Worm (Caenorhabditis elegans) whole organism, L2 larva: Measurements from ENCODE around the gene unc-34.

Experiments
- ama-1 ChIP-seq: fragments of 150-350 bp; optimal IDR thresholded peaks from 2 replicates; lab custom pipeline; 2018; ENCODE audit warnings: inconsistent platforms
- ceh-16 ChIP-seq: fragments of 150-350 bp; optimal IDR thresholded peaks from 2 replicates; lab custom pipeline; 2014; ENCODE audit warnings: missing biosample characterization, missing genetic modification characterization
- ceh-82 ChIP-seq: fragments of 150-350 bp; optimal IDR thresholded peaks from 2 replicates; lab custom pipeline; 2014; ENCODE audit warnings: missing biosample characterization, missing genetic modification characterization
- egl-27 ChIP-seq: sonication (generic microtip); optimal IDR thresholded peaks from 3 replicates; lab custom pipeline; 2017; ENCODE audit warnings: missing biosample characterization, missing genetic modification reagents, missing genetic modification characterization
- elt-3 ChIP-seq: sonication (generic microtip); optimal IDR thresholded peaks from 2 replicates; lab custom pipeline; 2017; ENCODE audit warnings: missing biosample characterization, missing genetic modification characterization
- lsy-2 ChIP-seq, 2 experiments: fragments of 150-350 bp in 1 of 2; sonication (generic microtip) in 1 of 2; optimal IDR thresholded peaks; 2 replicates each; lab custom pipeline; 2014 to 2017; ENCODE audit warnings: missing biosample characterization in 2 of 2, missing genetic modification characterization in 2 of 2
- nhr-10 ChIP-seq: sonication (generic microtip); optimal IDR thresholded peaks from 2 replicates; lab custom pipeline; 2017; ENCODE audit warnings: missing biosample characterization, missing genetic modification characterization
- nhr-23 ChIP-seq: fragments of 150-350 bp; optimal IDR thresholded peaks from 2 replicates; lab custom pipeline; 2014; ENCODE audit warnings: missing biosample characterization, missing genetic modification reagents, missing genetic modification characterization
- peb-1 ChIP-seq: fragments of 150-350 bp; optimal IDR thresholded peaks from 2 replicates; lab custom pipeline; 2014; ENCODE audit warnings: missing biosample characterization, missing genetic modification characterization
- skn-1 ChIP-seq: sonication (generic microtip); optimal IDR thresholded peaks from 2 replicates; lab custom pipeline; 2017; ENCODE audit warnings: missing biosample characterization, missing genetic modification characterization
- snpc-4 ChIP-seq: fragments of 150-350 bp; optimal IDR thresholded peaks from 2 replicates; lab custom pipeline; 2014; ENCODE audit warnings: missing biosample characterization, missing genetic modification characterization
- unc-62 ChIP-seq: fragments of 150-350 bp; optimal IDR thresholded peaks from 2 replicates; lab custom pipeline; 2014; ENCODE audit warnings: missing biosample characterization, missing genetic modification reagents, missing genetic modification characterization
- zag-1 ChIP-seq: fragments of 150-350 bp; optimal IDR thresholded peaks from 2 replicates; lab custom pipeline; 2014; ENCODE audit warnings: missing biosample characterization, missing genetic modification characterization

DNA sequence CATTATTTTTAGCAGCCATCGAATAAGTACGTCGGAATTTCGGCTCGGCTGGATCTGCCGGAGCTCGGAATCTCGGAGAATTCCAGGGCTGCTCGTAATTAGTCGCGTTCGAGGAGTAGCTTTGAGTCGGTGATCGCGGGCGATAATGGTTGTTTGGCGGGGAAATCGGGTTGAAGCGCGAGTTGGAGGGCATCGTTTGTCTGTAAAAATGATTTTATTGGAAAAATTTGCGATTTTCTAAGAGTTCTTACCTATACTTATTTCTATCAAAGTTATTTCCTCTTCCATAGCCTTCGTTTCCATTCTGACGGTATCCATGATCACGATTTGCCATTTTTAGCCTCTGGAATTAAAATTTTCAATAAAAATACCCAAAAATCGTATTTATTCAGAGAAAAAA, 20.9 kb downstream of the unc-34 start, which contains the start of gene Y50D4C.5:
- TF ChIP-seq ama-1 (lab: Kevin White, UChicago) (no peak), nhr-23 (tag; lab: Kevin White, UChicago) (no peak), ceh-16 (tag; lab: Kevin White, UChicago) (no peak), nhr-10 (tag; lab: Kevin White, UChicago) (no peak), ceh-82 (tag; lab: Kevin White, UChicago) (no peak), peb-1 (tag; lab: Kevin White, UChicago) (no peak), egl-27 (tag; lab: Kevin White, UChicago) (no peak), zag-1 (tag; lab: Kevin White, UChicago) (no peak), unc-62 (GFP tag; lab: Kevin White, UChicago) (no peak), snpc-4 (tag; lab: Kevin White, UChicago) (no peak), elt-3 (no peak), lsy-2 (tag; optimal IDR thresholded peaks at IDR 0.05; lab: Kevin White, UChicago) (no peak), skn-1 (no peak)
